Fruit fly (Drosophila melanogaster) S2 (cell line): Measurements from ENCODE around the gene CG46306.

Source experiments
- CG8478 ChIP-seq: fragments of >200 bp; optimal IDR thresholded peaks from 2 replicates; lab custom pipeline; 2018
- CTCF ChIP-seq, 2 experiments: fragments of >200 bp; optimal IDR thresholded peaks; 2 replicates each; lab custom pipeline; 2018

DNA sequence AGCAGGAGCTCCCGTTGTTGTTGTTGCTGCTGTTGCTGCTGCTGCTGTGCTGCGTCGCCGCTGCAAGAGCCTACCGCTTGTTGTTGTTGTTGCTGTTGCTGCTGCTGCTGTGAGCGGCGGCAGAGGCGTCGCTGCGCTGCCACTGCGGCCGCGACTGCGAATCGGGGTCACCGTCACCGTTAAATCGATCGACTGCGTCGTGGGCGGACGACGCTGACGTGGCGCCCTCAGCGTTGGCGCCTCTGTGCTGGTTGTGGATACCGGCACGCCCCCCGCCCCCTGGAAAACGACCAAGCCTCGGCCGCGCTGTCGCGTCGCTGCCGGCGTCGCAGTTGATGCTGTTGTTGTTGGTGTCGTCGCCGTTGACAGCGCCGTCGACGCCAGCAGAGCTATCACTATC, 14.2 kb upstream of the CG46306 start:
- TF ChIP-seq CG8478 (lab: Kevin White, UChicago) (no peak), CTCF (optimal IDR thresholded peaks at IDR 0.05; lab: Kevin White, UChicago) (no peak)
